Worm (Caenorhabditis elegans) whole organism, L4 larva: ENCODE results near the gene C31G12.4.

Experiments used
- T26A8.4 ChIP-seq: fragments of 200-800 bp; sonication (Bioruptor generic); IDR thresholded peaks from 2 replicates; pipeline ENCODE4 v1.3.6; 2022; ENCODE audit warnings: missing genetic modification characterization, missing compliant biosample characterization
- ama-1 ChIP-seq: fragments of 150-350 bp; optimal IDR thresholded peaks from 2 replicates; lab custom pipeline; 2014; ENCODE audit warnings: inconsistent platforms, mixed read lengths
- daf-19 ChIP-seq: fragments of 200-800 bp; sonication (Bioruptor generic); conservative IDR thresholded peaks from 2 replicates; pipeline ENCODE4 v1.3.6; 2022; ENCODE audit warnings: missing genetic modification characterization, missing compliant biosample characterization
- lsy-2 ChIP-seq, 2 experiments: fragments of 150-350 bp in 1 of 2; sonication (generic microtip) in 1 of 2; optimal IDR thresholded peaks; 2 replicates each; lab custom pipeline; 2014 to 2017; ENCODE audit warnings: missing biosample characterization in 2 of 2, missing genetic modification characterization in 2 of 2
- nhr-237 ChIP-seq: sonication (generic microtip); optimal IDR thresholded peaks from 2 replicates; lab custom pipeline; 2017; ENCODE audit warnings: missing biosample characterization, missing genetic modification characterization
- nhr-25 ChIP-seq: sonication (generic microtip); optimal IDR thresholded peaks from 2 replicates; lab custom pipeline; 2017; ENCODE audit warnings: missing genetic modification characterization, mild to moderate bottlenecking, missing compliant biosample characterization, antibody characterized with exemption, moderate library complexity, borderline replicate concordance; ENCODE audit not compliant: insufficient read depth
- nhr-48 ChIP-seq: sonication (generic microtip); optimal IDR thresholded peaks from 2 replicates; lab custom pipeline; 2016; ENCODE audit warnings: mild to moderate bottlenecking, missing genetic modification characterization, missing compliant biosample characterization
- nhr-76 ChIP-seq: fragments of 150-350 bp; optimal IDR thresholded peaks from 2 replicates; lab custom pipeline; 2014; ENCODE audit warnings: missing biosample characterization, missing genetic modification characterization
- pha-4 ChIP-seq, 2 experiments: fragments of 150-350 bp in 1 of 2; fragments of 200-800 bp in 1 of 2; sonication (Bioruptor generic) in 1 of 2; IDR thresholded peaks in 1 of 2; optimal IDR thresholded peaks in 1 of 2; 2 replicates each; pipeline versions ENCODE4 v1.3.6 to Lab custom; 2014 to 2022; ENCODE audit warnings: missing genetic modification characterization in 2 of 2, missing genetic modification reagents in 2 of 2, missing biosample characterization in 1 of 2, missing compliant biosample characterization in 1 of 2
- spr-1 ChIP-seq: sonication (generic microtip); optimal IDR thresholded peaks from 2 replicates; lab custom pipeline; 2016; ENCODE audit warnings: mild to moderate bottlenecking, missing genetic modification characterization, missing compliant biosample characterization
- tag-97 ChIP-seq: fragments of 200-800 bp; sonication (Bioruptor generic); IDR thresholded peaks from 2 replicates; pipeline ENCODE4 v1.3.6; 2022; ENCODE audit warnings: missing genetic modification characterization, missing compliant biosample characterization
- ztf-11 ChIP-seq: fragments of 150-350 bp; optimal IDR thresholded peaks from 2 replicates; lab custom pipeline; 2014; ENCODE audit warnings: missing biosample characterization, missing genetic modification characterization
- ztf-7 ChIP-seq: fragments of 150-350 bp; optimal IDR thresholded peaks from 2 replicates; lab custom pipeline; 2014; ENCODE audit warnings: missing biosample characterization, missing genetic modification characterization

DNA sequence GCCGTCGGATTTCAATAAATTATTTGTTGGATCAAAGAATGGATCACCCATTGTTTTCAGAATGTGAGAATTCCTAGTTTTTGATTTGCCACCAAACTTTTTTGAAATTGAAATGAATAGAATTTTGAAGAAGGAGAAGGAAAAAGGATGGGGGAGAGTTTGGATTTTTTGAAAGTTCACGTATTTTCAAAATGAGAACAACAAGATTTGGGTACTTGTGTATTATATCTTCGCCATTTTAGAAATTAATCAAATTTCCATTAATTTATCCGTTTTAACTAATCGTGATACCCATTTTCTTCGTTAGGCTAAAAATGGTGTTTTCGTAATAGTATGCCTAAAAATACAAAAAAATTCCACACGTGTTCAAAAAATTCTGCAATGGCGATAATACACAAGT is 7.0 kb downstream of the C31G12.4 start, which contains the start of gene C14A6.8:
- TF ChIP-seq nhr-25: no peak
- no peak for TF ChIP-seq nhr-76
- TF ChIP-seq ztf-11: no peak
- TF ChIP-seq tag-97 (GFP tag; lab: Robert Waterston, UW): no peak
- no peak for TF ChIP-seq ama-1
- no peak for TF ChIP-seq ztf-7 (tag; lab: Kevin White, UChicago)
- TF ChIP-seq T26A8.4 (GFP tag; lab: Robert Waterston, UW): no peak
- TF ChIP-seq daf-19 (GFP tag; lab: Robert Waterston, UW): no peak
- TF ChIP-seq nhr-237 (tag; lab: Kevin White, UChicago): no peak
- no peak for TF ChIP-seq pha-4 (GFP tag; IDR thresholded peaks at IDR 0.05; lab: Robert Waterston, UW)
- no peak for TF ChIP-seq pha-4 (tag; optimal IDR thresholded peaks at IDR 0.05; lab: Kevin White, UChicago)
- no peak for TF ChIP-seq spr-1
- no peak for TF ChIP-seq nhr-48 (tag; lab: Kevin White, UChicago)
- no peak for TF ChIP-seq lsy-2 (tag; optimal IDR thresholded peaks at IDR 0.05; lab: Kevin White, UChicago)
